Fruit fly (Drosophila melanogaster): ENCODE measurements around the gene inaF-C.
A peak's percentile ranks its signal among the peaks of the same experiment; 100 is the strongest.

Gene inaF-C

DNA sequence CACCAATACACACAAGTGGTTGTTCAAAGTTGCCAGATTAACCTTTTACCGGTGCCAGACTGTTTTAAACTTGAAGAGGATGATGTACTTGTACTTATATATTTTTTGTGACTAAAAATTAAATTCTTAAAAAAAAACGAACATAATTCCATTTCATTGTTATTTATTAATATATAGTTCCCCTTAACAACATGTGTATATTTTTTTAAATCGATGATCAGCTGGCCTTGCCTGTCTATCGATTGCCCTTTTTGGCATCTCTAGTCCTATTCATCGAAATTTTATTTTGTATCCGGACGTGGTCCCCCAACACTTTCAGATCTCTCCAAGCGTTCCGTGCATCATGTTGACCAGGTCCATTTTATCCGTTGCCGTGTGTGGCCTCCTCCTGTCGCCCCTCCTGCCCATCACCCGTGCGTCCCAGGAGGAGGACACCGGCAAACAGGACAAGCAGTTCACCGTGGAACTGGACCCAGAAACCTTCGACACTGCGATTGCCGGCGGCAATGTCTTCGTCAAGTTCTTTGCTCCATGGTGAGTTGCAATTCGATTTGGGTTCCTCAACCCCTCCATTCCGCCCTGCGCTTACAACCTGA, 14.7 kb downstream of the inaF-C start, which contains the start of gene prtp (continued):
- TF ChIP-seq CG30431 (GFP tag; optimal IDR thresholded peaks at IDR 0.05) (no peak), fd3F (GFP tag; optimal IDR thresholded peaks at IDR 0.05) (no peak), dmrt11E (tag; optimal IDR thresholded peaks at IDR 0.05) (no peak), BtbVII (GFP tag; optimal IDR thresholded peaks at IDR 0.05) (no peak), br (optimal IDR thresholded peaks at IDR 0.05) (no peak), CG32772 (GFP tag; IDR thresholded peaks at IDR 0.05) (no peak), Sox102F (GFP tag; optimal IDR thresholded peaks at IDR 0.05) (peak; percentile 18), sd (tag; optimal IDR thresholded peaks at IDR 0.05) (no peak), Bteb2 (GFP tag; optimal IDR thresholded peaks at IDR 0.05) (no peak), Max (GFP tag; optimal IDR thresholded peaks at IDR 0.05) (peak; percentile 20), gfzf (GFP tag; optimal IDR thresholded peaks at IDR 0.05) (no peak), klu (GFP tag; IDR thresholded peaks at IDR 0.05) (no peak), pzg (GFP tag; optimal IDR thresholded peaks at IDR 0.05) (peak; percentile 67), gro (GFP tag; optimal IDR thresholded peaks at IDR 0.05) (no peak), Dfd (GFP tag; optimal IDR thresholded peaks at IDR 0.05) (no peak), ap (GFP tag; IDR thresholded peaks at IDR 0.05) (no peak), Aef1 (GFP tag; IDR thresholded peaks at IDR 0.05) (no peak; the same call in 2 of the 3 replicates), CG30403 (GFP tag; optimal IDR thresholded peaks at IDR 0.05) (no peak), ci (GFP tag; IDR thresholded peaks at IDR 0.05) (peak; percentile 40; the same call in 2 of the 3 replicates), bbx (GFP tag; IDR thresholded peaks at IDR 0.05; ENCODE audit: partially characterized antibody) (peak; percentile 32; the same call in 1 of the 2 replicates), CG7786 (GFP tag; optimal IDR thresholded peaks at IDR 0.05) (no peak), CG10209 (GFP tag; optimal IDR thresholded peaks at IDR 0.05) (no peak), h (optimal IDR thresholded peaks at IDR 0.05) (no peak), gsb (GFP tag; IDR thresholded peaks at IDR 0.05) (no peak), CG3281 (GFP tag; optimal IDR thresholded peaks at IDR 0.05) (no peak), CG18476 (GFP tag; optimal IDR thresholded peaks at IDR 0.05) (peak; percentile 34), tio (GFP tag; optimal IDR thresholded peaks at IDR 0.05) (no peak), CG2129 (GFP tag; IDR thresholded peaks at IDR 0.05; ENCODE audit: partially characterized antibody) (no peak), CG2202 (tag; optimal IDR thresholded peaks at IDR 0.05) (no peak), nerfin-2 (GFP tag; IDR thresholded peaks at IDR 0.05; ENCODE audit: partially characterized antibody) (peak; percentile 19; the same call in 1 of the 2 replicates), Oaz (GFP tag; IDR thresholded peaks at IDR 0.05) (no peak), NK7.1 (GFP tag; optimal IDR thresholded peaks at IDR 0.05) (no peak), Bgb (GFP tag; IDR thresholded peaks at IDR 0.05; ENCODE audit: partially characterized antibody) (no peak), CG8944 (GFP tag; optimal IDR thresholded peaks at IDR 0.05) (no peak), tll (GFP tag; optimal IDR thresholded peaks at IDR 0.05) (no peak), CG17385 (GFP tag; optimal IDR thresholded peaks at IDR 0.05) (no peak), da (GFP tag; optimal IDR thresholded peaks at IDR 0.05) (no peak), Hmx (GFP tag; optimal IDR thresholded peaks at IDR 0.05) (no peak), grau (tag; optimal IDR thresholded peaks at IDR 0.05) (no peak), gce (GFP tag; IDR thresholded peaks at IDR 0.05) (no peak), dati (GFP tag; IDR thresholded peaks at IDR 0.05) (no peak), ERR (GFP tag; optimal IDR thresholded peaks at IDR 0.05) (no peak), CG10147 (GFP tag; optimal IDR thresholded peaks at IDR 0.05) (no peak), CG17361 (GFP tag; IDR thresholded peaks at IDR 0.05) (no peak), sna (GFP tag; IDR thresholded peaks at IDR 0.05; ENCODE audit: partially characterized antibody) (peak; percentile 70; the same call in 1 of the 2 replicates), CG10565 (GFP tag; optimal IDR thresholded peaks at IDR 0.05) (no peak), her (GFP tag; optimal IDR thresholded peaks at IDR 0.05) (no peak), ham (GFP tag; IDR thresholded peaks at IDR 0.05) (no peak), CG11093 (GFP tag; IDR thresholded peaks at IDR 0.05) (no peak), Doc2 (GFP tag; IDR thresholded peaks at IDR 0.05) (no peak), dmrt99B (tag; optimal IDR thresholded peaks at IDR 0.05) (no peak)
